Fruit fly (Drosophila melanogaster) whole organism: ENCODE data around the gene Naa30A.

ENCODE experiments used
- CG8478 ChIP-seq: fragments of >200 bp; optimal IDR thresholded peaks from 2 replicates; lab custom pipeline; 2018; ENCODE audit warnings: inconsistent platforms
- Dll ChIP-seq: fragments of >200 bp; optimal IDR thresholded peaks from 2 replicates; lab custom pipeline; 2017
- usp ChIP-seq: fragments of >200 bp; optimal IDR thresholded peaks from 2 replicates; lab custom pipeline; 2017; ENCODE audit warnings: missing biosample characterization, missing genetic modification characterization, mixed read lengths

dm6 chrX:1311218-1311617 is 30.7 kb upstream of the Naa30A start:
- no peak for TF ChIP-seq Dll (lab: Kevin White, UChicago)
- TF ChIP-seq CG8478 (lab: Kevin White, UChicago), result no peak
- TF ChIP-seq usp (GFP tag; lab: Kevin White, UChicago), result no peak
